Worm (Caenorhabditis elegans) whole organism, late embryonic: ENCODE measurements around the gene taf-10.

Source experiments
- ceh-34 ChIP-seq: sonication (generic microtip); optimal IDR thresholded peaks from 2 replicates; lab custom pipeline; 2016; ENCODE audit warnings: mild to moderate bottlenecking, missing genetic modification characterization, missing compliant biosample characterization
- sox-4 ChIP-seq: sonication (generic microtip); optimal IDR thresholded peaks from 2 replicates; lab custom pipeline; 2017; ENCODE audit warnings: mild to moderate bottlenecking, missing genetic modification characterization, inconsistent platforms, missing compliant biosample characterization

DNA sequence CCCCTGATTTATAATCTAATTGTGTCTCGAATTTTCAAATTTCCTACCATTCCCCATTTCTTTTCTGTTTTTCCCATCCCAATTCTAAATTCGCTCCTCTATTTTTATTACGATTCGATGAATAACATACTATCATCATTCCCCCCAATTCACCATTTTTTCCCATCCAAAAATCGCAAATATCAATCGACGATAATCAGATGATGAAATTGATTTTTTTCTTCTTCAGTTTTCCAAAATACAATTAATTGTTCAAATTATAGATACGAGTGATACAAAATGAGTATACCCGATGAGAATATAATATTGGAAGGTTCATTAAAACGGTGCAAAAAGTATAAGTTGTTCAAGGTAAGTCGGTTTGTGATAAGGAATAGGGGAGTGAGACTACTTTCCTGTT lies 44.2 kb upstream of the taf-10 start, which contains the start of gene soc-1:
- TF ChIP-seq sox-4 (no peak), ceh-34 (tag; lab: Kevin White, UChicago) (no peak)
